Worm (Caenorhabditis elegans) whole organism, mixed stage, embryonic: ENCODE results near the gene C05G5.7.

ENCODE experiments used
- hlh-1 ChIP-seq: fragments of 150-350 bp; optimal IDR thresholded peaks from 2 replicates; lab custom pipeline; 2014; ENCODE audit warnings: missing biosample characterization, missing genetic modification reagents, missing genetic modification characterization
- lsy-2 ChIP-seq: fragments of 150-350 bp; optimal IDR thresholded peaks from 2 replicates; lab custom pipeline; 2014; ENCODE audit warnings: missing biosample characterization, missing genetic modification characterization
- mep-1 ChIP-seq: fragments of 150-350 bp; optimal IDR thresholded peaks from 2 replicates; lab custom pipeline; 2017; ENCODE audit warnings: missing biosample characterization, missing genetic modification reagents, missing genetic modification characterization, inconsistent platforms
- mls-2 ChIP-seq: sonication (generic microtip); optimal IDR thresholded peaks from 2 replicates; lab custom pipeline; 2016; ENCODE audit warnings: mild to moderate bottlenecking, missing genetic modification characterization, moderate library complexity, missing compliant biosample characterization
- nhr-12 ChIP-seq: fragments of 150-350 bp; optimal IDR thresholded peaks from 2 replicates; lab custom pipeline; 2014; ENCODE audit warnings: missing biosample characterization, missing genetic modification characterization
- nhr-237 ChIP-seq: fragments of 150-350 bp; optimal IDR thresholded peaks from 2 replicates; lab custom pipeline; 2014; ENCODE audit warnings: missing biosample characterization, missing genetic modification characterization
- nhr-28 ChIP-seq: fragments of 150-350 bp; optimal IDR thresholded peaks from 2 replicates; lab custom pipeline; 2014; ENCODE audit warnings: missing biosample characterization, missing genetic modification characterization
- nhr-76 ChIP-seq: sonication (generic microtip); optimal IDR thresholded peaks from 2 replicates; lab custom pipeline; 2017; ENCODE audit warnings: missing biosample characterization, missing genetic modification characterization
- pha-4 ChIP-seq: fragments of 150-350 bp; optimal IDR thresholded peaks from 2 replicates; lab custom pipeline; 2018; ENCODE audit warnings: missing biosample characterization, missing genetic modification reagents, missing genetic modification characterization
- snpc-4 ChIP-seq: fragments of 150-350 bp; optimal IDR thresholded peaks from 2 replicates; lab custom pipeline; 2014; ENCODE audit warnings: missing biosample characterization, missing genetic modification characterization

DNA sequence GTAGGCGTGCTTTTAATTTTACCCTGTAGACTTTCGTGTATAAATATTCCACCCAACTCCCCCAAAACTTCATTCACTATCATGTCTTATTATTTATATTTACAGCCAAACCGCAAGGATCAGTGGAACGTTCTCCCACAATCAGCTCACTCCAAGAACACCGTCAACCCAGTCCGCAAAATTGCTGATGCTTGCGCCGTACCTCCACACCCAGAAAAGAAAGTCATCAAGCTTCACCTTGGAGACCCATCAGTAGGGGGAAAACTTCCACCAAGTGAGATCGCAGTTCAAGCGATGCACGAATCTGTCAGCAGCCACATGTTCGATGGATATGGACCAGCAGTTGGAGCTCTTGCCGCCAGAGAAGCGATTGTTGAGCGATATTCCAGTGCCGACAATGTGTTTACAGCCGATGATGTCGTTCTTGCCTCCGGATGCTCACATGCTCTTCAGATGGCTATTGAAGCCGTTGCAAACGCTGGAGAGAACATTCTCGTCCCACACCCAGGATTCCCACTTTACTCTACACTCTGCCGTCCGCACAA is 47.7 kb upstream of the C05G5.7 start:
- no peak for TF ChIP-seq nhr-237 (tag; lab: Kevin White, UChicago)
- TF ChIP-seq snpc-4, result no peak
- TF ChIP-seq nhr-28 (tag; lab: Kevin White, UChicago), result no peak
- TF ChIP-seq mls-2 (tag; lab: Kevin White, UChicago), result no peak
- TF ChIP-seq pha-4, result no peak
- no peak for TF ChIP-seq nhr-76 (tag; lab: Kevin White, UChicago)
- TF ChIP-seq lsy-2 (tag; lab: Kevin White, UChicago), result no peak
- no peak for TF ChIP-seq nhr-12 (tag; lab: Kevin White, UChicago)
- TF ChIP-seq hlh-1, result no peak
- no peak for TF ChIP-seq mep-1 (tag; lab: Kevin White, UChicago)
